Fruit fly (Drosophila melanogaster) S2 (cell line): ENCODE results near the gene mgr.

Source experiments
- CG8478 ChIP-seq: fragments of >200 bp; optimal IDR thresholded peaks from 2 replicates; lab custom pipeline; 2018
- CTCF ChIP-seq, 2 experiments: fragments of >200 bp; optimal IDR thresholded peaks; 2 replicates each; lab custom pipeline; 2018

DNA sequence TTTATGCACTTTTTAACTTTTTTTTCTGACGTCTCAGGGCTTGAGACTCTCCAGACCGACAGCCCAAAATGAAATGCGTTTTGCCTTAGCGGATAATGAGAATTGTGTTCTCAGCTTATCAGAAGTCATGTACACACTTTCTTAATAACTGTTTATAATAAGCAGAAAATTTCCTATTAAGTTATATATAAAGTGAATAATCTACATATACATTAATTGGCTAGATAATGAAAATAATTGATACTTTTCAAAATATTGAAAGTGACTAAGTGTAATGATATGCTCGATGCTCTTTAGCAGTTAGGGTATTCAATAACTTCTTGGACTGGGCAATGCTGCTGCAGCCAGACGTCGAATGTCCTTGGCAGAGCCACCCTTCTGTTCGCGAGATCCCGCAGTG is 47.8 kb downstream of the mgr start:
- TF ChIP-seq CTCF (optimal IDR thresholded peaks at IDR 0.05; lab: Kevin White, UChicago) (no peak), CG8478 (lab: Kevin White, UChicago) (no peak)
